Fruit fly (Drosophila melanogaster) whole organism, adult: ENCODE measurements around the gene CG9518.

Experiments used
- CG14711 ChIP-seq: fragments of 200-800 bp; sonication (Bioruptor generic); optimal IDR thresholded peaks from 2 replicates; lab custom pipeline; 2018; ENCODE audit warnings: missing biosample characterization, mild to moderate bottlenecking, missing genetic modification characterization, moderate library complexity
- CG1620 ChIP-seq: fragments of 200-800 bp; sonication (Bioruptor generic); optimal IDR thresholded peaks from 2 replicates; lab custom pipeline; 2016; ENCODE audit warnings: missing biosample characterization, missing genetic modification characterization
- CG7101 ChIP-seq: fragments of 200-800 bp; sonication (Bioruptor generic); optimal IDR thresholded peaks from 2 replicates; lab custom pipeline; 2018; ENCODE audit warnings: missing biosample characterization, mild to moderate bottlenecking, missing genetic modification characterization, moderate library complexity
- Crg-1 ChIP-seq: fragments of 200-800 bp; sonication (Bioruptor generic); optimal IDR thresholded peaks from 2 replicates; lab custom pipeline; 2016; ENCODE audit warnings: missing biosample characterization, missing genetic modification characterization
- kay ChIP-seq: fragments of 200-800 bp; sonication (Bioruptor generic); peaks from one replicate; lab custom pipeline; 2016; ENCODE audit warnings: missing biosample characterization, missing genetic modification characterization, borderline replicate concordance

DNA sequence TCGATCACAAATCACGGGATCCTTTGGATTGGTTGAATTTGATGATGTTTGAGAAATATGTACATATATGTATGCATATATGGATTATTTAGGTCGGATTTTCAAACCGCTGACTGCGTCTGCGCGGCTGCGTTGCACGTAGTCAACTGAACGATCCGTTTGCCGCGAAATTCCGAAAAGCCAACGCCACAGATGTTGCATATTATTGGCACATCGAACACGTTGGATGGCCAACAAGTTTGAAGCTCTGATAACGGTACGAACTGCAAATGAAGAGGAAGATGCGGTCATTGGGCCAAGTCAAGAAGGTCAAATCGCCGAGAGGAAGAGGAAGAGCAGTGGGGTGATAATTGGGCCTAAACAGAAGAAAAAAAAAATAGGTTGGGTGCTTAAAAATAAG lies at the start of gene CG9518:
- TF ChIP-seq Crg-1 (GFP tag; lab: Kevin White, UChicago) (no peak), CG1620 (GFP tag; lab: Kevin White, UChicago) (no peak), CG7101 (tag; lab: Kevin White, UChicago) (no peak), CG14711 (tag; lab: Kevin White, UChicago) (no peak), kay (GFP tag; lab: Kevin White, UChicago) (no peak)
